Worm (Caenorhabditis elegans) whole organism, L1 larva: ENCODE measurements around the gene C56G2.9.

Source experiments
- C04F5.9 ChIP-seq: sonication (generic microtip); optimal IDR thresholded peaks from 2 replicates; lab custom pipeline; 2016; ENCODE audit warnings: missing genetic modification characterization, missing compliant biosample characterization
- C16A3.4 ChIP-seq: fragments of 150-350 bp; optimal IDR thresholded peaks from 2 replicates; lab custom pipeline; 2014; ENCODE audit warnings: missing biosample characterization, missing genetic modification characterization
- F16B12.6 ChIP-seq: fragments of 150-350 bp; optimal IDR thresholded peaks from 2 replicates; lab custom pipeline; 2014; ENCODE audit warnings: missing biosample characterization, missing genetic modification characterization
- Y116A8C.19 ChIP-seq: sonication (generic microtip); optimal IDR thresholded peaks from 2 replicates; lab custom pipeline; 2016; ENCODE audit warnings: missing compliant biosample characterization, missing genetic modification characterization, borderline replicate concordance
- aha-1 ChIP-seq: fragments of 150-350 bp; optimal IDR thresholded peaks from 2 replicates; lab custom pipeline; 2014; ENCODE audit warnings: missing biosample characterization, missing genetic modification characterization
- alr-1 ChIP-seq: fragments of 200-800 bp; sonication (Bioruptor generic); optimal IDR thresholded peaks from 2 replicates; lab custom pipeline; 2018; ENCODE audit warnings: borderline replicate concordance, mild to moderate bottlenecking, missing genetic modification characterization, missing compliant biosample characterization
- aly-2 ChIP-seq: fragments of 150-350 bp; optimal IDR thresholded peaks from 2 replicates; lab custom pipeline; 2014; ENCODE audit warnings: missing biosample characterization, missing genetic modification characterization
- ama-1 ChIP-seq: fragments of 150-350 bp; optimal IDR thresholded peaks from 2 replicates; lab custom pipeline; 2014
- ceh-8 ChIP-seq: fragments of 200-800 bp; sonication (Bioruptor generic); optimal IDR thresholded peaks from 2 replicates; lab custom pipeline; 2018; ENCODE audit warnings: mild to moderate bottlenecking, missing genetic modification characterization, moderate library complexity, missing compliant biosample characterization
- ceh-88 ChIP-seq: fragments of 200-800 bp; sonication (Bioruptor generic); IDR thresholded peaks from 2 replicates; pipeline ENCODE4 v1.3.6; 2022; ENCODE audit warnings: missing genetic modification characterization, missing compliant biosample characterization
- ces-1 ChIP-seq: fragments of 150-350 bp; optimal IDR thresholded peaks from 2 replicates; lab custom pipeline; 2014; ENCODE audit warnings: missing biosample characterization, missing genetic modification reagents, missing genetic modification characterization
- dpl-1 ChIP-seq, 3 experiments: fragments of 150-350 bp in 2 of 3; sonication (generic microtip) in 1 of 3; optimal IDR thresholded peaks; 2 replicates each; lab custom pipeline; 2014 to 2017; ENCODE audit warnings: missing biosample characterization in 3 of 3, missing genetic modification characterization in 3 of 3, missing genetic modification reagents in 3 of 3
- egl-13 ChIP-seq: sonication (generic microtip); optimal IDR thresholded peaks from 2 replicates; lab custom pipeline; 2016; ENCODE audit warnings: missing genotype, missing genetic modification reagents, missing genetic modification characterization, missing compliant biosample characterization
- fkh-10 ChIP-seq: sonication (generic microtip); optimal IDR thresholded peaks from 2 replicates; lab custom pipeline; 2017; ENCODE audit warnings: missing biosample characterization, missing genetic modification reagents, missing genetic modification characterization
- fkh-4 ChIP-seq: sonication (generic microtip); optimal IDR thresholded peaks from 2 replicates; lab custom pipeline; 2016; ENCODE audit warnings: missing compliant biosample characterization, missing genetic modification characterization, borderline replicate concordance
- fkh-8 ChIP-seq: sonication (generic microtip); optimal IDR thresholded peaks from 2 replicates; lab custom pipeline; 2016; ENCODE audit warnings: mild to moderate bottlenecking, missing genetic modification characterization, missing compliant biosample characterization
- fos-1 ChIP-seq: fragments of 150-350 bp; optimal IDR thresholded peaks from 2 replicates; lab custom pipeline; 2014; ENCODE audit warnings: missing biosample characterization, missing genetic modification characterization
- grh-1 ChIP-seq: fragments of 200-800 bp; sonication (Bioruptor generic); IDR thresholded peaks from 2 replicates; pipeline ENCODE4 v1.3.6; 2022; ENCODE audit warnings: missing genetic modification reagents, missing genetic modification characterization, missing compliant biosample characterization
- hlh-4 ChIP-seq: sonication (generic microtip); optimal IDR thresholded peaks from 2 replicates; lab custom pipeline; 2016; ENCODE audit warnings: mild to moderate bottlenecking, missing genetic modification characterization, missing compliant biosample characterization
- hpl-2 ChIP-seq: fragments of 150-350 bp; optimal IDR thresholded peaks from 2 replicates; lab custom pipeline; 2014; ENCODE audit warnings: missing biosample characterization, missing genetic modification reagents, missing genetic modification characterization
- isw-1 ChIP-seq: fragments of 200-800 bp; sonication (Bioruptor generic); IDR thresholded peaks from 2 replicates; pipeline ENCODE4 v1.3.6; 2022; ENCODE audit warnings: missing genetic modification characterization, missing compliant biosample characterization
- jun-1 ChIP-seq: fragments of 150-350 bp; optimal IDR thresholded peaks from 2 replicates; lab custom pipeline; 2014; ENCODE audit warnings: missing biosample characterization, missing genetic modification reagents, missing genetic modification characterization
- lin-13 ChIP-seq: fragments of 150-350 bp; optimal IDR thresholded peaks from 2 replicates; lab custom pipeline; 2014; ENCODE audit warnings: missing biosample characterization, missing genetic modification reagents, missing genetic modification characterization
- lin-14 ChIP-seq: fragments of 200-800 bp; sonication (Bioruptor generic); optimal IDR thresholded peaks from 2 replicates; lab custom pipeline; 2018; ENCODE audit warnings: mild to moderate bottlenecking, missing genetic modification characterization, moderate library complexity, missing compliant biosample characterization
- lir-3 ChIP-seq: sonication (generic microtip); optimal IDR thresholded peaks from 2 replicates; lab custom pipeline; 2016; ENCODE audit warnings: mild to moderate bottlenecking, missing genetic modification characterization, moderate library complexity, missing compliant biosample characterization; ENCODE audit not compliant: poor library complexity
- lsy-2 ChIP-seq, 2 experiments: fragments of 150-350 bp; optimal IDR thresholded peaks; 2 replicates each; lab custom pipeline; 2014; ENCODE audit warnings: missing biosample characterization in 2 of 2, missing genetic modification characterization in 2 of 2
- mdl-1 ChIP-seq, 2 experiments: fragments of 150-350 bp; optimal IDR thresholded peaks; 2 replicates each; lab custom pipeline; 2014 to 2017; ENCODE audit warnings: missing biosample characterization in 2 of 2, missing genetic modification characterization in 2 of 2, inconsistent platforms in 1 of 2
- nhr-12 ChIP-seq: sonication (generic microtip); optimal IDR thresholded peaks from 2 replicates; lab custom pipeline; 2017; ENCODE audit warnings: missing biosample characterization, missing genetic modification characterization
- nhr-19 ChIP-seq: fragments of 200-800 bp; sonication (Bioruptor generic); conservative IDR thresholded peaks from 2 replicates; pipeline ENCODE4 v1.3.6; 2022; ENCODE audit warnings: missing genetic modification characterization, missing compliant biosample characterization
- nhr-20 ChIP-seq: sonication (generic microtip); optimal IDR thresholded peaks from 2 replicates; lab custom pipeline; 2016; ENCODE audit warnings: mild to moderate bottlenecking, missing genetic modification characterization, missing compliant biosample characterization
- nhr-77 ChIP-seq: fragments of 150-350 bp; optimal IDR thresholded peaks from 2 replicates; lab custom pipeline; 2014; ENCODE audit warnings: missing biosample characterization, missing genetic modification characterization
- nhr-84 ChIP-seq: sonication (generic microtip); optimal IDR thresholded peaks from 2 replicates; lab custom pipeline; 2017; ENCODE audit warnings: missing biosample characterization, missing genetic modification characterization
- nhr-90 ChIP-seq: sonication (generic microtip); optimal IDR thresholded peaks from 2 replicates; lab custom pipeline; 2016; ENCODE audit warnings: mild to moderate bottlenecking, missing genetic modification characterization, missing compliant biosample characterization; ENCODE audit not compliant: poor library complexity
- pag-3 ChIP-seq: sonication (generic microtip); optimal IDR thresholded peaks from 2 replicates; lab custom pipeline; 2017; ENCODE audit warnings: missing genetic modification characterization, mild to moderate bottlenecking, missing compliant biosample characterization, antibody characterized with exemption, borderline replicate concordance; ENCODE audit not compliant: insufficient read depth
- pax-3 ChIP-seq: fragments of 200-800 bp; sonication (Bioruptor generic); optimal IDR thresholded peaks from 2 replicates; lab custom pipeline; 2018; ENCODE audit warnings: mild to moderate bottlenecking, missing genetic modification characterization, moderate library complexity, missing compliant biosample characterization
- snu-23 ChIP-seq: sonication (generic microtip); optimal IDR thresholded peaks from 2 replicates; lab custom pipeline; 2016; ENCODE audit warnings: missing genetic modification characterization, missing compliant biosample characterization
- sox-4 ChIP-seq: sonication (generic microtip); optimal IDR thresholded peaks from 2 replicates; lab custom pipeline; 2016; ENCODE audit warnings: missing genetic modification characterization, missing compliant biosample characterization
- sptf-1 ChIP-seq: fragments of 150-350 bp; optimal IDR thresholded peaks from 2 replicates; lab custom pipeline; 2014; ENCODE audit warnings: missing biosample characterization, missing genetic modification characterization
- sup-37 ChIP-seq: fragments of 200-800 bp; sonication (Bioruptor generic); optimal IDR thresholded peaks from 2 replicates; lab custom pipeline; 2018; ENCODE audit warnings: mild to moderate bottlenecking, missing genetic modification characterization, missing compliant biosample characterization
- swsn-7 ChIP-seq: sonication (generic microtip); optimal IDR thresholded peaks from 2 replicates; lab custom pipeline; 2016; ENCODE audit warnings: missing genetic modification characterization, missing compliant biosample characterization
- tbx-2 ChIP-seq: sonication (generic microtip); optimal IDR thresholded peaks from 2 replicates; lab custom pipeline; 2016; ENCODE audit warnings: missing genetic modification characterization, missing compliant biosample characterization
- tlp-1 ChIP-seq: fragments of 150-350 bp; optimal IDR thresholded peaks from 2 replicates; lab custom pipeline; 2014; ENCODE audit warnings: missing biosample characterization, missing genetic modification characterization
- unc-130 ChIP-seq: fragments of 150-350 bp; optimal IDR thresholded peaks from 2 replicates; lab custom pipeline; 2017; ENCODE audit warnings: missing biosample characterization, missing genetic modification characterization, inconsistent platforms
- unc-30 ChIP-seq: sonication (generic microtip); optimal IDR thresholded peaks from 2 replicates; lab custom pipeline; 2017; ENCODE audit warnings: missing biosample characterization, missing genetic modification characterization
- unc-86 ChIP-seq: sonication (generic microtip); optimal IDR thresholded peaks from 2 replicates; lab custom pipeline; 2016; ENCODE audit warnings: missing genetic modification characterization, missing compliant biosample characterization
- unc-98 ChIP-seq: fragments of 200-800 bp; sonication (Bioruptor generic); IDR thresholded peaks from 2 replicates; pipeline ENCODE4 v1.3.6; 2022; ENCODE audit warnings: missing genetic modification characterization, missing compliant biosample characterization
- zip-4 ChIP-seq: fragments of 200-800 bp; sonication (Bioruptor generic); optimal IDR thresholded peaks from 2 replicates; lab custom pipeline; 2018; ENCODE audit warnings: mild to moderate bottlenecking, missing genetic modification characterization, moderate library complexity, missing compliant biosample characterization

The C56G2.9 gene

ce11 chrIII:6348578-6348977, 5.4 kb upstream of the C56G2.9 start (continued):
- TF ChIP-seq egl-13 (tag; lab: Kevin White, UChicago) (peak; percentile 44), pag-3 (tag; lab: Kevin White, UChicago) (no peak), lsy-2 (tag; optimal IDR thresholded peaks at IDR 0.05; lab: Kevin White, UChicago) (peak in 1 of 2 experiments; percentile 48), C04F5.9 (tag; lab: Kevin White, UChicago) (no peak), ceh-88 (GFP tag; lab: Robert Waterston, UW) (no peak), F16B12.6 (tag; lab: Kevin White, UChicago) (no peak), Y116A8C.19 (no peak), lir-3 (no peak), nhr-12 (tag; lab: Kevin White, UChicago) (no peak), hpl-2 (no peak), tbx-2 (peak; percentile 57)

DNA sequence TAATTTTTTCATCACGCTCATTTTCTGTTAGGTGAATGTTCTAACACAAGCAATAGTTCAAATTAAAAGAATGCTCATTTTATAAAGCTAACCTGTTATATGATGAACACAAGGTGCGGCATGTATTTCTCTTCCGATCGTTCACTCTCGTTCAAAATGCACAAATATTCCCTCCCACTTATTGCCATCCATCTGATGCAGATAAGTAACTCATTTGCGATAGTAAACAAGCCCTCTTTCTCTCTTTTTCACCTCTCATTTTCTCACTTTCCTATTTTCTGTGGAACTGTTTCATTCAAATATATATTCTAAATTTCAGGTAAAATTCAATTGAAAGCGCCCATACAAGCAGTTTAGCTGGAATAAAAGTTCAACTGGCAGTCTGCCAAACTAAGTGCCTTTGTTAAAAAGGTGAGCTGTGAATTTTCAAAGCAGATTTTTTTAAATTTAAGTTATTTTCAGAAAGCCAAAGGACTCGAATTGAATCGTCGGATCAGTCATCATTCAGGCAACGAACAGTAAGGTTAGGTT, 2.9 kb upstream of the C56G2.9 start, which contains the start of the genes trmt-10C.2 and C56G2.22:
TSS of gene trmt-10C.2 (plus strand) at position 314 of the 531 bp plus-strand sequence.
TSS of gene C56G2.22 (plus strand) at position 481 of the 531 bp plus-strand sequence.
- TF ChIP-seq dpl-1 (GFP tag; optimal IDR thresholded peaks at IDR 0.05; lab: Kevin White, UChicago), result no peak
- no peak for TF ChIP-seq nhr-84
- TF ChIP-seq lsy-2 (tag; optimal IDR thresholded peaks at IDR 0.05; lab: Kevin White, UChicago), result no peak
- TF ChIP-seq lir-3, result no peak
- TF ChIP-seq unc-30, result no peak
- TF ChIP-seq unc-86 (tag; lab: Kevin White, UChicago), result no peak
- TF ChIP-seq sox-4 (tag; lab: Kevin White, UChicago), result no peak
- TF ChIP-seq lin-14, result no peak
- no peak for TF ChIP-seq fkh-10
- TF ChIP-seq aha-1 (tag; lab: Kevin White, UChicago), result no peak
- TF ChIP-seq jun-1 (tag; lab: Kevin White, UChicago), result no peak
- TF ChIP-seq nhr-77, result no peak
- no peak for TF ChIP-seq Y116A8C.19
- TF ChIP-seq pax-3 (tag; lab: Kevin White, UChicago), result no peak
- TF ChIP-seq, all 84 proteins: peak for 0

DNA sequence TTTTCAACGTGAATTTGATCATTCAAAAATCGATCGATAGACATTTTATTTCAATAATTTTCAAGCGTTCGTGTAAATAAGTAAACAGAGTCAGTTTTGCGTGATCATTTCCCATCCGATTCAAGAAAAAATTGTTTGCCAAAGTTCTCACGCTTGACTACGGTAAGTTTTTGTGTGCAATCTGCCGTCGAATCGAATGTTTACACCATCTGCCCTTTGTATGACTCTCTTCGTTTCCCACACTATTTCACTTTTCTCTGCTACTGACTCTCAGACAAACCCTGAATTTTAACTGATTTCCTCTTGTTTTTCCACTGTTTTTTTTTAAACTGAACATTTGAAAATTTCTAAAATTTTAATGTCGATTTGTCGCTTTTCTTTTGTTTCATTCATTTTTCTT, 1.6 kb upstream of the C56G2.9 start:
- TF ChIP-seq nhr-90 (peak; percentile 83), isw-1 (GFP tag; lab: Robert Waterston, UW) (peak; percentile 77), mdl-1 (tag; optimal IDR thresholded peaks at IDR 0.05; lab: Kevin White, UChicago) (peak in 1 of 2 experiments; percentile 79), hpl-2 (peak; percentile 73), tlp-1 (no peak), nhr-20 (tag; lab: Kevin White, UChicago) (peak; percentile 94), pax-3 (tag; lab: Kevin White, UChicago) (peak; percentile 30), lin-13 (GFP tag; lab: Kevin White, UChicago) (peak; percentile 90), fos-1 (tag; lab: Kevin White, UChicago) (peak; percentile 87), aly-2 (tag; lab: Kevin White, UChicago) (peak; percentile 88), nhr-19 (GFP tag; lab: Robert Waterston, UW) (peak; percentile 88), zip-4 (GFP tag; lab: Kevin White, UChicago) (peak; percentile 39), snu-23 (GFP tag; lab: Kevin White, UChicago) (peak; percentile 95), fkh-4 (tag; lab: Kevin White, UChicago) (peak; percentile 44), ceh-88 (GFP tag; lab: Robert Waterston, UW) (no peak), lir-3 (peak; percentile 51), sptf-1 (tag; lab: Kevin White, UChicago) (no peak), C16A3.4 (tag; lab: Kevin White, UChicago) (peak; percentile 94), nhr-77 (peak; percentile 83), tbx-2 (peak; percentile 81), alr-1 (tag; lab: Kevin White, UChicago) (no peak), ama-1 (lab: Kevin White, UChicago) (peak; percentile 44), grh-1 (GFP tag; lab: Robert Waterston, UW) (peak; percentile 55; the same call in 1 of the 2 replicates), swsn-7 (tag; lab: Kevin White, UChicago) (peak; percentile 89), dpl-1 (GFP tag; optimal IDR thresholded peaks at IDR 0.05; lab: Kevin White, UChicago) (peak; percentile 68 to 79 (median 78)), ces-1 (no peak), ceh-8 (GFP tag; lab: Kevin White, UChicago) (peak; percentile 39), unc-86 (tag; lab: Kevin White, UChicago) (peak; percentile 78), hlh-4 (tag; lab: Kevin White, UChicago) (no peak), fkh-8 (peak; percentile 81), jun-1 (tag; lab: Kevin White, UChicago) (peak; percentile 64), unc-130 (tag; lab: Kevin White, UChicago) (peak; percentile 69), unc-98 (GFP tag; lab: Robert Waterston, UW) (0 out of 2 replicates have a peak, but pooled peaks have one; percentile 26), sup-37 (peak; percentile 74)
